Worm (Caenorhabditis elegans) whole organism, L4 larva: ENCODE data around the gene ttbk-3.

Experiments
- D1046.2 ChIP-seq: fragments of 200-800 bp; sonication (Bioruptor generic); IDR thresholded peaks from 2 replicates; pipeline ENCODE4 v1.3.6; 2022; ENCODE audit warnings: missing genetic modification characterization, missing compliant biosample characterization
- F49E8.2 ChIP-seq: sonication (generic microtip); optimal IDR thresholded peaks from 2 replicates; lab custom pipeline; 2016; ENCODE audit warnings: missing compliant biosample characterization, mild to moderate bottlenecking, missing genetic modification characterization, borderline replicate concordance
- R02D3.7 ChIP-seq: fragments of 150-350 bp; sonication (generic microtip); optimal IDR thresholded peaks from 3 replicates; lab custom pipeline; 2014; ENCODE audit warnings: missing biosample characterization, missing genetic modification characterization
- T26A8.4 ChIP-seq: fragments of 200-800 bp; sonication (Bioruptor generic); IDR thresholded peaks from 2 replicates; pipeline ENCODE4 v1.3.6; 2022; ENCODE audit warnings: missing genetic modification characterization, missing compliant biosample characterization
- Y5F2A.4 ChIP-seq: fragments of 200-800 bp; sonication (Bioruptor generic); optimal IDR thresholded peaks from 2 replicates; lab custom pipeline; 2018; ENCODE audit warnings: mild to moderate bottlenecking, missing genetic modification characterization, missing compliant biosample characterization
- Y75B8A.6 ChIP-seq: fragments of 200-800 bp; sonication (Bioruptor generic); IDR thresholded peaks from 2 replicates; pipeline ENCODE4 v1.3.6; 2022; ENCODE audit warnings: missing genetic modification reagents, missing genetic modification characterization, missing compliant biosample characterization
- ZK337.2 ChIP-seq: fragments of 200-800 bp; sonication (Bioruptor generic); IDR thresholded peaks from 2 replicates; pipeline ENCODE4 v1.3.6; 2022; ENCODE audit warnings: missing genetic modification reagents, missing genetic modification characterization, missing compliant biosample characterization
- aly-2 ChIP-seq: sonication (generic microtip); optimal IDR thresholded peaks from 2 replicates; lab custom pipeline; 2018; ENCODE audit warnings: missing biosample characterization, missing genetic modification characterization
- arid-1 ChIP-seq: fragments of 200-800 bp; sonication (Bioruptor generic); conservative IDR thresholded peaks from 2 replicates; pipeline ENCODE4 v1.3.6; 2022; ENCODE audit warnings: missing genetic modification reagents, missing genetic modification characterization, missing compliant biosample characterization
- ceh-20 ChIP-seq: fragments of 200-800 bp; sonication (Bioruptor generic); IDR thresholded peaks from 2 replicates; pipeline ENCODE4 v1.3.6; 2022; ENCODE audit warnings: missing genetic modification reagents, missing genetic modification characterization, missing compliant biosample characterization
- ceh-28 ChIP-seq: fragments of 150-350 bp; optimal IDR thresholded peaks from 2 replicates; lab custom pipeline; 2014; ENCODE audit warnings: missing biosample characterization, missing genetic modification reagents, missing genetic modification characterization
- cey-2 ChIP-seq: sonication (generic microtip); optimal IDR thresholded peaks from 3 replicates; lab custom pipeline; 2017; ENCODE audit warnings: missing genetic modification characterization, mild to moderate bottlenecking, missing compliant biosample characterization, antibody characterized with exemption, borderline replicate concordance; ENCODE audit not compliant: insufficient read depth
- dpl-1 ChIP-seq: fragments of 150-350 bp; optimal IDR thresholded peaks from 2 replicates; lab custom pipeline; 2014; ENCODE audit warnings: missing biosample characterization, missing genetic modification reagents, missing genetic modification characterization
- duxl-1 ChIP-seq: sonication (generic microtip); optimal IDR thresholded peaks from 2 replicates; lab custom pipeline; 2016; ENCODE audit warnings: mild to moderate bottlenecking, missing genetic modification characterization, moderate library complexity, missing compliant biosample characterization; ENCODE audit not compliant: poor library complexity
- dve-1 ChIP-seq: sonication (generic microtip); optimal IDR thresholded peaks from 2 replicates; lab custom pipeline; 2017; ENCODE audit warnings: antibody characterized with exemption, mild to moderate bottlenecking, missing genetic modification characterization, missing compliant biosample characterization; ENCODE audit not compliant: insufficient read depth
- egl-43 ChIP-seq: fragments of 200-800 bp; sonication (Bioruptor generic); IDR thresholded peaks from 2 replicates; pipeline ENCODE4 v1.3.6; 2022; ENCODE audit warnings: missing genetic modification reagents, missing genetic modification characterization, missing compliant biosample characterization
- fos-1 ChIP-seq: fragments of 150-350 bp; optimal IDR thresholded peaks from 2 replicates; lab custom pipeline; 2014; ENCODE audit warnings: missing biosample characterization, missing genetic modification characterization
- hlh-11 ChIP-seq: fragments of 200-800 bp; sonication (Bioruptor generic); optimal IDR thresholded peaks from 2 replicates; lab custom pipeline; 2018; ENCODE audit warnings: mild to moderate bottlenecking, missing genetic modification characterization, missing compliant biosample characterization
- hmg-1.1 ChIP-seq: fragments of 200-800 bp; sonication (Bioruptor generic); IDR thresholded peaks from 2 replicates; pipeline ENCODE4 v1.3.6; 2022; ENCODE audit warnings: missing genetic modification reagents, missing genetic modification characterization, missing compliant biosample characterization
- lim-7 ChIP-seq: fragments of 200-800 bp; sonication (Bioruptor generic); IDR thresholded peaks from 2 replicates; pipeline ENCODE4 v1.3.6; 2022; ENCODE audit warnings: missing genetic modification characterization, missing compliant biosample characterization
- lin-1 ChIP-seq: fragments of 200-800 bp; sonication (Bioruptor generic); IDR thresholded peaks from 2 replicates; pipeline ENCODE4 v1.3.6; 2022; ENCODE audit warnings: missing genetic modification reagents, missing genetic modification characterization, missing compliant biosample characterization
- lin-13 ChIP-seq: fragments of 150-350 bp; optimal IDR thresholded peaks from 2 replicates; lab custom pipeline; 2014; ENCODE audit warnings: missing biosample characterization, missing genetic modification reagents, missing genetic modification characterization
- lin-15B ChIP-seq: fragments of 150-350 bp; sonication (generic microtip); optimal IDR thresholded peaks from 3 replicates; lab custom pipeline; 2014; ENCODE audit warnings: missing biosample characterization, missing genetic modification characterization
- lin-29 ChIP-seq: fragments of 200-800 bp; sonication (Bioruptor generic); IDR thresholded peaks from 2 replicates; pipeline ENCODE4 v1.3.6; 2022; ENCODE audit warnings: missing genetic modification reagents, missing genetic modification characterization, missing compliant biosample characterization
- lin-38 ChIP-seq: fragments of 200-800 bp; sonication (Bioruptor generic); IDR thresholded peaks from 2 replicates; pipeline ENCODE4 v1.3.6; 2022; ENCODE audit warnings: missing genetic modification reagents, missing genetic modification characterization, missing compliant biosample characterization
- lin-39 ChIP-seq: fragments of 150-350 bp; optimal IDR thresholded peaks from 2 replicates; lab custom pipeline; 2014; ENCODE audit warnings: missing biosample characterization, missing genetic modification reagents, missing genetic modification characterization
- lir-3 ChIP-seq: sonication (generic microtip); optimal IDR thresholded peaks from 2 replicates; lab custom pipeline; 2016; ENCODE audit warnings: mild to moderate bottlenecking, missing genetic modification characterization, missing compliant biosample characterization
- mdl-1 ChIP-seq, 2 experiments: fragments of 150-350 bp in 1 of 2; sonication (generic microtip) in 1 of 2; optimal IDR thresholded peaks; 2 replicates each; lab custom pipeline; 2014 to 2017; ENCODE audit warnings: missing biosample characterization in 2 of 2, missing genetic modification characterization in 2 of 2
- mep-1 ChIP-seq: fragments of 150-350 bp; sonication (generic microtip); optimal IDR thresholded peaks from 3 replicates; lab custom pipeline; 2014; ENCODE audit warnings: missing biosample characterization, missing genetic modification characterization
- mxl-2 ChIP-seq: fragments of 200-800 bp; sonication (Bioruptor generic); conservative IDR thresholded peaks from 2 replicates; pipeline ENCODE4 v1.3.6; 2022; ENCODE audit warnings: missing genetic modification reagents, missing genetic modification characterization, missing compliant biosample characterization
- nhr-10 ChIP-seq: fragments of 150-350 bp; optimal IDR thresholded peaks from 2 replicates; lab custom pipeline; 2014; ENCODE audit warnings: missing biosample characterization, missing genetic modification characterization
- nhr-237 ChIP-seq: sonication (generic microtip); optimal IDR thresholded peaks from 2 replicates; lab custom pipeline; 2017; ENCODE audit warnings: missing biosample characterization, missing genetic modification characterization
- nhr-28 ChIP-seq: fragments of 150-350 bp; optimal IDR thresholded peaks from 2 replicates; lab custom pipeline; 2014; ENCODE audit warnings: missing biosample characterization, missing genetic modification characterization
- nhr-48 ChIP-seq: sonication (generic microtip); optimal IDR thresholded peaks from 2 replicates; lab custom pipeline; 2016; ENCODE audit warnings: mild to moderate bottlenecking, missing genetic modification characterization, missing compliant biosample characterization
- nhr-6 ChIP-seq: fragments of 150-350 bp; optimal IDR thresholded peaks from 2 replicates; lab custom pipeline; 2014; ENCODE audit warnings: missing biosample characterization, missing genetic modification characterization
- php-3 ChIP-seq: fragments of 200-800 bp; sonication (Bioruptor generic); IDR thresholded peaks from 2 replicates; pipeline ENCODE4 v1.3.6; 2022; ENCODE audit warnings: missing genetic modification reagents, missing genetic modification characterization, missing compliant biosample characterization
- pqm-1 ChIP-seq: sonication (generic microtip); optimal IDR thresholded peaks from 2 replicates; lab custom pipeline; 2017; ENCODE audit warnings: missing biosample characterization, missing genetic modification characterization
- saeg-2 ChIP-seq: fragments of 200-800 bp; sonication (Bioruptor generic); IDR thresholded peaks from 2 replicates; pipeline ENCODE4 v1.3.6; 2022; ENCODE audit warnings: missing genetic modification reagents, missing genetic modification characterization, missing compliant biosample characterization
- skn-1 ChIP-seq: fragments of 150-350 bp; optimal IDR thresholded peaks from 2 replicates; lab custom pipeline; 2014; ENCODE audit warnings: missing biosample characterization, missing genetic modification characterization
- snpc-1.2 ChIP-seq: fragments of 200-800 bp; sonication (Bioruptor generic); IDR thresholded peaks from 2 replicates; pipeline ENCODE4 v1.3.6; 2022; ENCODE audit warnings: missing genetic modification reagents, missing genetic modification characterization, missing compliant biosample characterization
- spr-1 ChIP-seq: sonication (generic microtip); optimal IDR thresholded peaks from 2 replicates; lab custom pipeline; 2016; ENCODE audit warnings: mild to moderate bottlenecking, missing genetic modification characterization, missing compliant biosample characterization
- tra-1 ChIP-seq: fragments of 200-800 bp; sonication (Bioruptor generic); IDR thresholded peaks from 2 replicates; pipeline ENCODE4 v1.3.6; 2022; ENCODE audit warnings: missing genetic modification reagents, missing genetic modification characterization, missing compliant biosample characterization
- unc-130 ChIP-seq: sonication (generic microtip); optimal IDR thresholded peaks from 2 replicates; lab custom pipeline; 2016; ENCODE audit warnings: missing genetic modification reagents, missing genetic modification characterization, missing compliant biosample characterization
- unc-62 ChIP-seq, 3 experiments: fragments of 150-350 bp in 1 of 3; sonication (generic microtip); optimal IDR thresholded peaks in 2 of 3; peaks in 1 of 3; 1 replicate in 1 of 3; 2 replicates in 2 of 3; lab custom pipeline; 2014 to 2017; ENCODE audit warnings: missing biosample characterization in 3 of 3, missing genetic modification characterization in 3 of 3, missing genetic modification reagents in 3 of 3, missing genotype in 1 of 3
- zfp-2 ChIP-seq: sonication (generic microtip); optimal IDR thresholded peaks from 2 replicates; lab custom pipeline; 2016; ENCODE audit warnings: mild to moderate bottlenecking, missing genetic modification characterization, missing compliant biosample characterization
- zfp-3 ChIP-seq: fragments of 200-800 bp; sonication (Bioruptor generic); conservative IDR thresholded peaks from 2 replicates; pipeline ENCODE4 v1.3.6; 2022; ENCODE audit warnings: missing genetic modification reagents, missing genetic modification characterization, missing compliant biosample characterization
- zip-11 ChIP-seq: fragments of 200-800 bp; sonication (Bioruptor generic); IDR thresholded peaks from 2 replicates; pipeline ENCODE4 v1.3.6; 2022; ENCODE audit warnings: missing genetic modification characterization, missing compliant biosample characterization
- zip-2 ChIP-seq: fragments of 150-350 bp; optimal IDR thresholded peaks from 2 replicates; lab custom pipeline; 2014; ENCODE audit warnings: missing biosample characterization, missing genetic modification characterization
- ztf-11 ChIP-seq: fragments of 150-350 bp; optimal IDR thresholded peaks from 2 replicates; lab custom pipeline; 2014; ENCODE audit warnings: missing biosample characterization, missing genetic modification characterization
- ztf-7 ChIP-seq: fragments of 150-350 bp; optimal IDR thresholded peaks from 2 replicates; lab custom pipeline; 2014; ENCODE audit warnings: missing biosample characterization, missing genetic modification characterization

The ttbk-3 gene

DNA sequence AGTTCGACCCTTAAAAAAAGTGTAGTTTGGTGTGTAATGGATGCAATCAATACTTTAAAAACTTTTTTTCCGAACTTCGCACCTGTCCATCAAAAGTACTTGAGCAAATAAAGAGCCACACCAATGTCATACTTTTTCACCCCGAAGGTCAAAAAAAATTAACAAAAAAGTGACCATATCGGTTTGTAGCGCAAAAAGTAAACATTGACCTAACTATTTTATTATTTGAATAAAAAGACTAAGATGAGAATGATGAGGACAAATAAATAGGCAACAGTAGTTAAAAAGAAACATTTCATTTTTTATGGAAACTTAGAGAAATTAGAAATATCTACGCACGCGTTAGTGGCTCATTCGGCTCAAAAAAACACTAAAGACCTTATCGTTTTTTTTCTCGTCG is 20.4 kb downstream of the ttbk-3 start:
- TF ChIP-seq ceh-28 (tag; lab: Kevin White, UChicago): no peak
- TF ChIP-seq lin-13 (GFP tag; lab: Kevin White, UChicago): no peak
- no peak for TF ChIP-seq nhr-237
- no peak for TF ChIP-seq arid-1 (GFP tag; lab: Robert Waterston, UW)
- no peak for TF ChIP-seq spr-1 (tag; lab: Kevin White, UChicago)
- no peak for TF ChIP-seq snpc-1.2 (GFP tag; lab: Robert Waterston, UW)

DNA sequence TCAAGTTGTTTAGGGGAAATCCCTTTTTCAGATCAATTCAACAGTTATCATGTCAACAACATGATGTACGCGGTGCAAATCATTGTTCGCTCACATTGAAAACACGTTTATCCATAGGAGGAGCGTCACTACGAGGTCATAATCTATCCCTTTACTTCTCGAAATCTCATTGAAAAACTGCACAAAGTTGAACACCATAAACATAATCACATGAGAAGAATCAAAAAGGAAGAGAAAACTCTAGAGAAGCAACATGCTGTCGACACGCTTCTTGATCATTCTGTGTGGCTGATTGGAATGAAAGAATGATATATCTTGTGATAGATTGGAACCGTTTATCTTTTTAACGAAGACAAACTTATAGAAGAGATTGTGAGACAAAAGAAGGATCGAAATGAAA is 21.8 kb downstream of the ttbk-3 start:
- TF ChIP-seq snpc-1.2 (GFP tag; lab: Robert Waterston, UW): no peak
- TF ChIP-seq unc-62 (GFP tag; optimal IDR thresholded peaks at IDR 0.05 in 1 of 2; lab: Kevin White, UChicago): peak in 1 of 2 experiments; percentile 98
- TF ChIP-seq unc-62 (tag; optimal IDR thresholded peaks at IDR 0.05; lab: Kevin White, UChicago): no peak
- peak; percentile 49 for TF ChIP-seq dpl-1 (GFP tag; lab: Kevin White, UChicago)
- no peak for TF ChIP-seq T26A8.4 (GFP tag; lab: Robert Waterston, UW)
- TF ChIP-seq lin-13 (GFP tag; lab: Kevin White, UChicago): no peak
- no peak for TF ChIP-seq lir-3
- TF ChIP-seq Y5F2A.4 (GFP tag; lab: Kevin White, UChicago): no peak
- no peak for TF ChIP-seq lim-7
- TF ChIP-seq egl-43 (GFP tag; lab: Robert Waterston, UW): no peak
- no peak for TF ChIP-seq zfp-3 (GFP tag; lab: Robert Waterston, UW)
- no peak for TF ChIP-seq zip-11 (GFP tag; lab: Robert Waterston, UW)
- no peak for TF ChIP-seq D1046.2 (GFP tag; lab: Robert Waterston, UW)
- TF ChIP-seq mdl-1 (tag; optimal IDR thresholded peaks at IDR 0.05; lab: Kevin White, UChicago): peak in 1 of 2 experiments; percentile 72
- no peak for TF ChIP-seq aly-2 (tag; lab: Kevin White, UChicago)
- TF ChIP-seq nhr-28 (tag; lab: Kevin White, UChicago): peak; percentile 92
- no peak for TF ChIP-seq lin-39
- TF ChIP-seq ztf-11 (tag; lab: Kevin White, UChicago): no peak
- TF ChIP-seq nhr-6 (tag; lab: Kevin White, UChicago): no peak
- TF ChIP-seq hlh-11 (tag; lab: Kevin White, UChicago): peak; percentile 90
- peak; percentile 98 for TF ChIP-seq nhr-48
- TF ChIP-seq lin-38 (GFP tag; lab: Robert Waterston, UW): no peak
- TF ChIP-seq saeg-2 (GFP tag; lab: Robert Waterston, UW): no peak
- no peak for TF ChIP-seq unc-130 (GFP tag; lab: Kevin White, UChicago)
- no peak for TF ChIP-seq hmg-1.1 (GFP tag; lab: Robert Waterston, UW)
- peak; percentile 6 for TF ChIP-seq dve-1 (tag; lab: Kevin White, UChicago)
- TF ChIP-seq Y75B8A.6 (GFP tag; lab: Robert Waterston, UW): no peak
- no peak for TF ChIP-seq skn-1 (tag; lab: Kevin White, UChicago)
- peak; percentile 58; the same call in 1 of the 2 replicates for TF ChIP-seq ceh-20 (GFP tag; lab: Robert Waterston, UW)
- no peak for TF ChIP-seq lin-15B (tag; lab: Kevin White, UChicago)
- TF ChIP-seq lin-1 (GFP tag; lab: Robert Waterston, UW): no peak
- TF ChIP-seq pqm-1 (tag; lab: Kevin White, UChicago): no peak
- TF ChIP-seq F49E8.2 (tag; lab: Kevin White, UChicago): no peak
- TF ChIP-seq fos-1 (tag; lab: Kevin White, UChicago): no peak
- TF ChIP-seq php-3 (GFP tag; lab: Robert Waterston, UW): no peak
- TF ChIP-seq cey-2: peak; percentile 94
- no peak for TF ChIP-seq zfp-2 (tag; lab: Kevin White, UChicago)
- peak; percentile 14 for TF ChIP-seq nhr-10 (tag; lab: Kevin White, UChicago)
- TF ChIP-seq tra-1: peak; percentile 24; the same call in 1 of the 2 replicates
- no peak for TF ChIP-seq R02D3.7 (tag; lab: Kevin White, UChicago)
- TF ChIP-seq duxl-1 (tag; lab: Kevin White, UChicago): peak; percentile 9
- TF ChIP-seq mxl-2 (GFP tag; lab: Robert Waterston, UW): no peak
- no peak for TF ChIP-seq ztf-7 (tag; lab: Kevin White, UChicago)
- no peak for TF ChIP-seq zip-2 (tag; lab: Kevin White, UChicago)
- TF ChIP-seq lin-29 (GFP tag; lab: Robert Waterston, UW): no peak
- peak; percentile 59 for TF ChIP-seq mep-1
- no peak for TF ChIP-seq ZK337.2 (GFP tag; lab: Robert Waterston, UW)
